Fruit fly (Drosophila melanogaster): ENCODE results near the gene Acbp5.

Acbp5 gene

DNA sequence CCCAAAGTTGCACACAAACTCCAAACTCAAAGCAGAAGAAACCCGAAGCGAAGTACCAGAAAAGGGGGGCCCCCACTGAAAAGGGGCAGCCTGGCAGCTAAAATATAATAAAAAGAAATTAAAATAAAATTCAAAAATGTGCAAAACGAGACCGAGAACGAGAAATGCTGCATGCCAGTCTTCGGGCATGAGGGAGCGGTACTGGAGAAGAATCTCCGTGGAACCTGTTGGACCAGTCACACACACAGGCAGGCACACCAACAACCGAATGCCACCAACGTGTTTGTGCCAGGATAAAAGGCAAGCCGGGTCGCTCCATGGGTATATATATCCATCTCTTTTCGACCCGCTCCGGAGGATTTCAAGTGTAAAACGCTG lies 36.7 kb upstream of the Acbp5 start (continued):
- TF ChIP-seq fd85E (GFP tag; optimal IDR thresholded peaks at IDR 0.05) = no peak
- peak; percentile 69 for TF ChIP-seq Eip78C (GFP tag)
- TF ChIP-seq CG15336 (GFP tag; IDR thresholded peaks at IDR 0.05) = peak; percentile 25; the same call in 1 of the 2 replicates
- TF ChIP-seq CG6276 (GFP tag; optimal IDR thresholded peaks at IDR 0.05) = peak; percentile 37
- no peak for TF ChIP-seq fd59A (GFP tag; optimal IDR thresholded peaks at IDR 0.05)
- TF ChIP-seq Eip93F (GFP tag; optimal IDR thresholded peaks at IDR 0.05) = no peak
- TF ChIP-seq CG8319 (GFP tag; optimal IDR thresholded peaks at IDR 0.05) = no peak
- no peak for TF ChIP-seq Blimp-1 (GFP tag; optimal IDR thresholded peaks at IDR 0.05)
- TF ChIP-seq lz (GFP tag; optimal IDR thresholded peaks at IDR 0.05) = no peak
- TF ChIP-seq CG10631 (GFP tag; optimal IDR thresholded peaks at IDR 0.05) = no peak
- no peak for TF ChIP-seq achi (GFP tag; optimal IDR thresholded peaks at IDR 0.05)
- TF ChIP-seq CG34406 (GFP tag; optimal IDR thresholded peaks at IDR 0.05) = no peak

DNA sequence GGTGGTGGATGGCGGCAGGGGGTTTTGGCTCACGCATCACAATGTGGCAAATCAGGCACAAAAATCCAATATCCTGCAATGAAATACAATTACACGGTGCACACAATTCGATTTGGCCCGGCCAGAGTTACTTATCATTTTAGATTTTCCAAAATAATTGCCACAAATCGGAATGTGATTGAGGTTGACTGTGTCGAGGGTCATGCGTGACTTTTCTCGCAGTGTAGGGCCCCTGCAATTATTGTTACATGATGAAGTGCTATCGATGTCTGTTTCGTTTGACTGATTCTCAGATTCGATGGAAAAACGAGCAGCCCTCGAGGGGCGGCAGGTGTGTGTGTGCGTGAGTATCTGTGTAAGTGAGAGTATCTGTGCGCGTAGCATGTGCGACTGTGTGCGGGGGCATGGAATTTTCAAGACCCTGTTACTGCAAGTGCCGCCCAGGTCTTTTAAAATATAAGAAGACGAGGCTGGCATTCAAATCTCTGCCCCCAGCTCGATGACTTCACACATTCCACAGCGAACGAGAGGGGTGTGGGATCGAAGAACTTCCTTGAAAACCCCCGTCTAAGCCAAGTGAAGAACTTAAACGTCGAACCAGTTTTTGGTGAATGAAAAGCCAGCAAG lies 36.2 kb upstream of the Acbp5 start:
- no peak for TF ChIP-seq acj6 (GFP tag; optimal IDR thresholded peaks at IDR 0.05)
- no peak for TF ChIP-seq CG15336 (GFP tag; IDR thresholded peaks at IDR 0.05)
- no peak for TF ChIP-seq Ets21C (GFP tag; optimal IDR thresholded peaks at IDR 0.05)
- peak; percentile 58 for TF ChIP-seq svp (GFP tag)
- no peak for TF ChIP-seq CG11902 (GFP tag; optimal IDR thresholded peaks at IDR 0.05)
- peak; percentile 1 for TF ChIP-seq Blimp-1 (GFP tag; optimal IDR thresholded peaks at IDR 0.05)
- no peak for TF ChIP-seq achi (GFP tag; optimal IDR thresholded peaks at IDR 0.05)
- peak; percentile 12 for TF ChIP-seq CG11762 (GFP tag; optimal IDR thresholded peaks at IDR 0.05; ENCODE audit: insufficient read depth)
- no peak for TF ChIP-seq CG9139 (GFP tag; optimal IDR thresholded peaks at IDR 0.05)
- no peak for TF ChIP-seq CG10669 (GFP tag; optimal IDR thresholded peaks at IDR 0.05)
- peak; percentile 6 for TF ChIP-seq Eip78C (GFP tag)
- no peak for TF ChIP-seq CG32006 (GFP tag; optimal IDR thresholded peaks at IDR 0.05)
- TF ChIP-seq lz (GFP tag; optimal IDR thresholded peaks at IDR 0.05) = no peak
- TF ChIP-seq Hr39 (GFP tag; optimal IDR thresholded peaks at IDR 0.05) = peak; percentile 33
- TF ChIP-seq CG6854 (GFP tag; optimal IDR thresholded peaks at IDR 0.05) = no peak
- TF ChIP-seq CG31627 (GFP tag; optimal IDR thresholded peaks at IDR 0.05) = peak; percentile 12
- no peak for TF ChIP-seq Hr38 (GFP tag; optimal IDR thresholded peaks at IDR 0.05)
- TF ChIP-seq CG6163 (GFP tag; IDR thresholded peaks at IDR 0.05) = 0 out of 3 replicates have a peak, but pooled peaks have one; percentile 7
- peak; percentile 22 for TF ChIP-seq spab (GFP tag; optimal IDR thresholded peaks at IDR 0.05)
- peak; percentile 22 for TF ChIP-seq CG3919 (GFP tag; optimal IDR thresholded peaks at IDR 0.05)

dm6 chr3L:8823730-8824374 lies 35.5 kb upstream of the Acbp5 start:
- TF ChIP-seq cyc (GFP tag; optimal IDR thresholded peaks at IDR 0.05) (peak; percentile 48), CG6792 (GFP tag; optimal IDR thresholded peaks at IDR 0.05) (peak; percentile 63), CG34406 (GFP tag; optimal IDR thresholded peaks at IDR 0.05) (peak; percentile 79), Met (GFP tag; optimal IDR thresholded peaks at IDR 0.05) (peak; percentile 55), CG8119 (GFP tag; IDR thresholded peaks at IDR 0.05) (peak; percentile 60; the same call in 2 of the 3 replicates), CG11294 (GFP tag; IDR thresholded peaks at IDR 0.05) (no peak), Gug (GFP tag; IDR thresholded peaks at IDR 0.05) (peak; percentile 53; the same call in 1 of the 2 replicates), CG6854 (GFP tag; optimal IDR thresholded peaks at IDR 0.05) (no peak), fd85E (GFP tag; optimal IDR thresholded peaks at IDR 0.05) (no peak), pdm3 (GFP tag; optimal IDR thresholded peaks at IDR 0.05) (peak; percentile 67), CG8632 (GFP tag; optimal IDR thresholded peaks at IDR 0.05) (peak; percentile 79), CG16779 (tag; optimal IDR thresholded peaks at IDR 0.05) (no peak), topi (GFP tag; optimal IDR thresholded peaks at IDR 0.05) (peak; percentile 35), OdsH (GFP tag; optimal IDR thresholded peaks at IDR 0.05) (peak; percentile 81), Eip93F (GFP tag; optimal IDR thresholded peaks at IDR 0.05) (no peak), CG7368 (GFP tag; optimal IDR thresholded peaks at IDR 0.05) (peak; percentile 38), CG31627 (GFP tag; optimal IDR thresholded peaks at IDR 0.05) (peak; percentile 71), spab (GFP tag; optimal IDR thresholded peaks at IDR 0.05) (peak; percentile 63), acj6 (GFP tag; optimal IDR thresholded peaks at IDR 0.05) (peak; percentile 83), Lpt (GFP tag; optimal IDR thresholded peaks at IDR 0.05) (peak; percentile 11), CG32006 (GFP tag; optimal IDR thresholded peaks at IDR 0.05) (peak; percentile 53), fd59A (GFP tag; optimal IDR thresholded peaks at IDR 0.05) (peak; percentile 84), CG15336 (GFP tag; IDR thresholded peaks at IDR 0.05) (peak; percentile 39; the same call in 1 of the 2 replicates), lz (GFP tag; optimal IDR thresholded peaks at IDR 0.05) (peak; percentile 45), CG1621 (tag; optimal IDR thresholded peaks at IDR 0.05) (peak; percentile 84), net (GFP tag; optimal IDR thresholded peaks at IDR 0.05) (peak; percentile 75), achi (GFP tag; optimal IDR thresholded peaks at IDR 0.05) (peak; percentile 75), Eip75B (GFP tag; optimal IDR thresholded peaks at IDR 0.05) (peak; percentile 51), CG11902 (GFP tag; optimal IDR thresholded peaks at IDR 0.05) (no peak), svp (GFP tag) (peak; percentile 78), CG8319 (GFP tag; optimal IDR thresholded peaks at IDR 0.05) (peak; percentile 30), CG4318 (GFP tag; optimal IDR thresholded peaks at IDR 0.05) (peak; percentile 22), Sox15 (GFP tag; optimal IDR thresholded peaks at IDR 0.05) (peak; percentile 68)

Data from whole organism, prepupa.